Fruit fly (Drosophila melanogaster) whole organism, embryonic: ENCODE results near the gene H15.

Experiments
- Atf-2 ChIP-seq: fragments of 200-800 bp; sonication (Bioruptor generic); optimal IDR thresholded peaks from 2 replicates; lab custom pipeline; 2016; ENCODE audit warnings: missing biosample characterization, missing genetic modification characterization
- Atf3 ChIP-seq: fragments of 200-800 bp; sonication (Bioruptor generic); optimal IDR thresholded peaks from 3 replicates; lab custom pipeline; 2016; ENCODE audit warnings: missing biosample characterization, missing genetic modification characterization
- Atf6 ChIP-seq: fragments of 200-800 bp; sonication (Bioruptor generic); IDR thresholded peaks from 2 replicates; pipeline ENCODE4 v1.3.6; 2022; ENCODE audit warnings: missing biosample characterization, missing genetic modification characterization
- Bgb ChIP-seq: fragments of 200-800 bp; sonication (Bioruptor generic); IDR thresholded peaks from 2 replicates; pipeline ENCODE4 v1.3.6; 2022; ENCODE audit warnings: missing biosample characterization, missing genetic modification characterization; ENCODE audit not compliant: partially characterized antibody
- CG10979 ChIP-seq: fragments of 200-800 bp; sonication (Bioruptor generic); optimal IDR thresholded peaks from 2 replicates; lab custom pipeline; 2018; ENCODE audit warnings: missing biosample characterization, mild to moderate bottlenecking, missing genetic modification characterization, moderate library complexity
- CG11695 ChIP-seq: fragments of 200-800 bp; sonication (Bioruptor generic); IDR thresholded peaks from 3 replicates; pipeline ENCODE4 v1.3.6; 2022; ENCODE audit warnings: missing biosample characterization, missing genetic modification characterization
- CG12104 ChIP-seq: fragments of 200-800 bp; sonication (Bioruptor generic); optimal IDR thresholded peaks from 3 replicates; lab custom pipeline; 2016; ENCODE audit warnings: missing biosample characterization, missing genetic modification characterization
- CG12236 ChIP-seq: fragments of 200-800 bp; sonication (Bioruptor generic); optimal IDR thresholded peaks from 2 replicates; lab custom pipeline; 2016; ENCODE audit warnings: missing biosample characterization, missing genetic modification characterization
- CG13894 ChIP-seq: fragments of 200-800 bp; sonication (Bioruptor generic); optimal IDR thresholded peaks from 3 replicates; lab custom pipeline; 2018; ENCODE audit warnings: missing biosample characterization, mild to moderate bottlenecking, missing genetic modification characterization, moderate library complexity
- CG16815 ChIP-seq: fragments of 200-800 bp; sonication (Bioruptor generic); optimal IDR thresholded peaks from 3 replicates; lab custom pipeline; 2017; ENCODE audit warnings: missing biosample characterization, mild to moderate bottlenecking, missing genetic modification characterization
- CG16863 ChIP-seq: fragments of 200-800 bp; sonication (Bioruptor generic); optimal IDR thresholded peaks from 3 replicates; lab custom pipeline; 2016; ENCODE audit warnings: missing biosample characterization, missing genetic modification characterization
- CG17385 ChIP-seq: fragments of 200-800 bp; sonication (Bioruptor generic); optimal IDR thresholded peaks from 3 replicates; lab custom pipeline; 2018; ENCODE audit warnings: missing biosample characterization, mild to moderate bottlenecking, missing genetic modification characterization
- CG18476 ChIP-seq: fragments of 200-800 bp; sonication (Bioruptor generic); optimal IDR thresholded peaks from 2 replicates; lab custom pipeline; 2016; ENCODE audit warnings: missing biosample characterization, mild to moderate bottlenecking, missing genetic modification characterization
- CG18599 ChIP-seq: fragments of 200-800 bp; sonication (Bioruptor generic); optimal IDR thresholded peaks from 3 replicates; lab custom pipeline; 2017; ENCODE audit warnings: missing biosample characterization, missing genetic modification characterization, mild to moderate bottlenecking, moderate library complexity, missing genetic modification reagents
- CG31441 ChIP-seq: fragments of 200-800 bp; sonication (Bioruptor generic); IDR thresholded peaks from 2 replicates; pipeline ENCODE4 v1.3.6; 2022; ENCODE audit warnings: missing biosample characterization, missing genetic modification characterization
- CG3838 ChIP-seq: fragments of 200-800 bp; sonication (Bioruptor generic); optimal IDR thresholded peaks from 3 replicates; lab custom pipeline; 2016; ENCODE audit warnings: missing biosample characterization, missing genetic modification characterization
- CG8089 ChIP-seq: fragments of 200-800 bp; sonication (Bioruptor generic); optimal IDR thresholded peaks from 3 replicates; lab custom pipeline; 2016; ENCODE audit warnings: missing biosample characterization, missing genetic modification characterization
- CG8944 ChIP-seq: fragments of 200-800 bp; sonication (Bioruptor generic); optimal IDR thresholded peaks from 3 replicates; lab custom pipeline; 2016; ENCODE audit warnings: missing biosample characterization, missing genetic modification characterization
- CkIIα-i1 ChIP-seq: fragments of 200-800 bp; sonication (Bioruptor generic); IDR thresholded peaks from 2 replicates; pipeline ENCODE4 v1.3.6; 2022; ENCODE audit warnings: missing biosample characterization, missing genetic modification characterization
- GATAe ChIP-seq: fragments of 200-800 bp; sonication (Bioruptor generic); conservative IDR thresholded peaks from 2 replicates; pipeline ENCODE4 v1.3.6; 2022; ENCODE audit warnings: missing biosample characterization, missing genetic modification characterization
- Hr3 ChIP-seq: fragments of 200-800 bp; sonication (Bioruptor generic); optimal IDR thresholded peaks from 3 replicates; lab custom pipeline; 2016; ENCODE audit warnings: missing biosample characterization, missing genetic modification characterization
- Oli ChIP-seq: fragments of 200-800 bp; sonication (Bioruptor generic); optimal IDR thresholded peaks from 2 replicates; lab custom pipeline; 2018; ENCODE audit warnings: missing biosample characterization, mild to moderate bottlenecking, missing genetic modification characterization, moderate library complexity
- Rx ChIP-seq: fragments of 200-800 bp; sonication (Bioruptor generic); IDR thresholded peaks from 2 replicates; pipeline ENCODE4 v1.3.6; 2022; ENCODE audit warnings: missing biosample characterization, missing genetic modification characterization
- ap ChIP-seq: fragments of 200-800 bp; sonication (Bioruptor generic); IDR thresholded peaks from 2 replicates; pipeline ENCODE4 v1.3.6; 2022; ENCODE audit warnings: missing biosample characterization, missing genetic modification characterization
- cg ChIP-seq: fragments of 200-800 bp; sonication (Bioruptor generic); optimal IDR thresholded peaks from 3 replicates; lab custom pipeline; 2019; ENCODE audit warnings: missing biosample characterization, mild to moderate bottlenecking, missing genetic modification characterization, moderate library complexity
- chinmo ChIP-seq: fragments of 200-800 bp; sonication (Bioruptor generic); IDR thresholded peaks from 4 replicates; pipeline ENCODE4 v1.3.6; 2022; ENCODE audit warnings: missing biosample characterization, missing genetic modification characterization; ENCODE audit not compliant: partially characterized antibody
- danr ChIP-seq: fragments of 200-800 bp; sonication (Bioruptor generic); IDR thresholded peaks from 2 replicates; pipeline ENCODE4 v1.3.6; 2022; ENCODE audit warnings: missing biosample characterization, missing genetic modification characterization
- gcm2 ChIP-seq: fragments of 200-800 bp; sonication (Bioruptor generic); optimal IDR thresholded peaks from 2 replicates; lab custom pipeline; 2016; ENCODE audit warnings: missing biosample characterization, missing genetic modification characterization
- grau ChIP-seq: fragments of 200-800 bp; optimal IDR thresholded peaks from 3 replicates; lab custom pipeline; 2019; ENCODE audit warnings: missing biosample characterization, mild to moderate bottlenecking, missing genetic modification characterization, moderate library complexity
- maf-S ChIP-seq: fragments of 200-800 bp; sonication (Bioruptor generic); optimal IDR thresholded peaks from 2 replicates; lab custom pipeline; 2016; ENCODE audit warnings: missing biosample characterization, missing genetic modification characterization
- nom ChIP-seq: fragments of 200-800 bp; sonication (Bioruptor generic); optimal IDR thresholded peaks from 2 replicates; lab custom pipeline; 2017; ENCODE audit warnings: missing biosample characterization, missing genetic modification characterization, mild to moderate bottlenecking, moderate library complexity, missing genetic modification reagents
- otp ChIP-seq: fragments of 200-800 bp; sonication (Bioruptor generic); IDR thresholded peaks from 3 replicates; pipeline ENCODE4, ENCODE4 v1.3.6; 2022; ENCODE audit warnings: missing biosample characterization, missing genetic modification characterization
- pan ChIP-seq, 4 experiments: fragments of >200 bp in 3 of 4; fragments of 200-800 bp in 1 of 4; sonication (Bioruptor generic) in 1 of 4; optimal IDR thresholded peaks in 3 of 4; IDR thresholded peaks in 1 of 4; 2 replicates each; pipeline versions ENCODE4 v1.3.6 to Lab custom; 2017 to 2022; ENCODE audit warnings: missing biosample characterization in 2 of 4, missing genetic modification characterization in 2 of 4, mixed read lengths in 1 of 4
- peb ChIP-seq: fragments of 200-800 bp; sonication (Bioruptor generic); IDR thresholded peaks from 2 replicates; pipeline ENCODE4 v1.3.6; 2022; ENCODE audit warnings: missing biosample characterization, missing genetic modification characterization
- pnt ChIP-seq: fragments of 200-800 bp; sonication (Bioruptor generic); optimal IDR thresholded peaks from 3 replicates; lab custom pipeline; 2016; ENCODE audit warnings: missing biosample characterization, missing genetic modification characterization
- pzg ChIP-seq: fragments of 200-800 bp; sonication (Bioruptor generic); optimal IDR thresholded peaks from 3 replicates; lab custom pipeline; 2018; ENCODE audit warnings: missing biosample characterization, mild to moderate bottlenecking, missing genetic modification characterization, moderate library complexity
- scrt ChIP-seq: fragments of 200-800 bp; sonication (Bioruptor generic); optimal IDR thresholded peaks from 2 replicates; lab custom pipeline; 2018; ENCODE audit warnings: missing biosample characterization, mild to moderate bottlenecking, missing genetic modification characterization, moderate library complexity
- sisA ChIP-seq: fragments of 200-800 bp; sonication (Bioruptor generic); IDR thresholded peaks from 2 replicates; pipeline ENCODE4 v1.3.6; 2022; ENCODE audit warnings: missing biosample characterization, missing genetic modification characterization
- sqz ChIP-seq: fragments of 200-800 bp; sonication (Bioruptor generic); optimal IDR thresholded peaks from 3 replicates; lab custom pipeline; 2018; ENCODE audit warnings: missing biosample characterization, mild to moderate bottlenecking, missing genetic modification characterization
- trh ChIP-seq: fragments of 200-800 bp; sonication (Bioruptor generic); optimal IDR thresholded peaks from 2 replicates; lab custom pipeline; 2016; ENCODE audit warnings: missing biosample characterization, missing genetic modification characterization
- ttk ChIP-seq: fragments of 200-800 bp; sonication (Bioruptor generic); IDR thresholded peaks from 2 replicates; pipeline ENCODE4 v2.1.2; 2022; ENCODE audit warnings: missing biosample characterization, missing genetic modification characterization
- unc-4 ChIP-seq: fragments of 200-800 bp; sonication (Bioruptor generic); IDR thresholded peaks from 2 replicates; pipeline ENCODE4 v1.3.6; 2022; ENCODE audit warnings: missing biosample characterization, missing genetic modification characterization; ENCODE audit not compliant: partially characterized antibody
- wek ChIP-seq: fragments of 200-800 bp; sonication (Bioruptor generic); optimal IDR thresholded peaks from 3 replicates; lab custom pipeline; 2018; ENCODE audit warnings: missing biosample characterization, mild to moderate bottlenecking, missing genetic modification characterization, moderate library complexity

H15 gene

dm6 chr2L:5425341-5425740 lies 21.3 kb downstream of the H15 start (continued):
- TF ChIP-seq CG10979 (tag; lab: Kevin White, UChicago) (peak; percentile 74), Bgb (no peak), CG12104 (GFP tag; lab: Kevin White, UChicago) (peak; percentile 6), trh (GFP tag; lab: Kevin White, UChicago) (no peak), grau (tag; lab: Kevin White, UChicago) (peak; percentile 49), ttk (GFP tag; lab: Robert Waterston, UW) (peak; percentile 60), otp (GFP tag; lab: Robert Waterston, UW) (no peak), chinmo (GFP tag; lab: Robert Waterston, UW) (no peak), Atf6 (GFP tag; lab: Robert Waterston, UW) (peak; percentile 55; the same call in 1 of the 2 replicates), pnt (GFP tag; lab: Kevin White, UChicago) (peak; percentile 55), Oli (tag; lab: Kevin White, UChicago) (peak; percentile 56), CG8944 (GFP tag; lab: Kevin White, UChicago) (peak; percentile 37), Atf3 (GFP tag; lab: Kevin White, UChicago) (no peak), CG12236 (GFP tag; lab: Kevin White, UChicago) (peak; percentile 46), CG18476 (peak; percentile 29), Rx (GFP tag; lab: Robert Waterston, UW) (peak; percentile 55), CG17385 (GFP tag; lab: Kevin White, UChicago) (peak; percentile 37), ap (GFP tag; lab: Robert Waterston, UW) (no peak), CG13894 (no peak), sqz (GFP tag; lab: Kevin White, UChicago) (peak; percentile 32), CkIIα-i1 (GFP tag; lab: Robert Waterston, UW) (no peak), CG16815 (GFP tag; lab: Kevin White, UChicago) (peak; percentile 22), maf-S (GFP tag; lab: Kevin White, UChicago) (peak; percentile 10), CG18599 (peak; percentile 75), peb (GFP tag; lab: Robert Waterston, UW) (0 out of 2 replicates have a peak, but pooled peaks have one; percentile 27), sisA (GFP tag; lab: Robert Waterston, UW) (peak; percentile 66), Atf-2 (GFP tag; lab: Kevin White, UChicago) (peak; percentile 49), Hr3 (GFP tag; lab: Kevin White, UChicago) (peak; percentile 28), GATAe (GFP tag; lab: Robert Waterston, UW) (no peak), CG31441 (peak; percentile 61; the same call in 1 of the 2 replicates), nom (no peak), CG11695 (GFP tag; lab: Robert Waterston, UW) (peak; percentile 59; the same call in 1 of the 3 replicates), scrt (peak; percentile 9), gcm2 (no peak), cg (GFP tag; lab: Kevin White, UChicago) (no peak), CG16863 (peak; percentile 48), unc-4 (GFP tag; lab: Robert Waterston, UW) (no peak), wek (GFP tag; lab: Kevin White, UChicago) (no peak), danr (no peak), pan (optimal IDR thresholded peaks at IDR 0.05; lab: Kevin White, UChicago) (no peak), pan (GFP tag; optimal IDR thresholded peaks at IDR 0.05 in 1 of 2, IDR thresholded peaks at IDR 0.05 in 1 of 2) (peak in 1 of 2 experiments; percentile 59), CG8089 (GFP tag; lab: Kevin White, UChicago) (peak; percentile 21), CG3838 (no peak), pzg (GFP tag; lab: Kevin White, UChicago) (no peak)
